Fruit fly (Drosophila melanogaster) whole organism, wandering third instar larva: ENCODE measurements around the gene CG13070.

Experiments
- Abd-B ChIP-seq: fragments of >200 bp; optimal IDR thresholded peaks from 2 replicates; lab custom pipeline; 2017; ENCODE audit warnings: missing biosample characterization, missing genetic modification characterization
- CG32264 ChIP-seq: fragments of 200-800 bp; sonication (Bioruptor generic); optimal IDR thresholded peaks from 2 replicates; lab custom pipeline; 2016; ENCODE audit warnings: missing biosample characterization, missing genetic modification characterization
- CG9705 ChIP-seq: fragments of 200-800 bp; sonication (Bioruptor generic); optimal IDR thresholded peaks from 2 replicates; lab custom pipeline; 2018; ENCODE audit warnings: missing biosample characterization, mild to moderate bottlenecking, missing genetic modification characterization
- Dif ChIP-seq: fragments of 200-275, 200-300 bp; sonication (Bioruptor generic); optimal IDR thresholded peaks from 2 replicates; lab custom pipeline; 2018; ENCODE audit warnings: missing biosample characterization, missing genetic modification characterization; ENCODE audit not compliant: partially characterized antibody
- GATAd ChIP-seq: sonication (Bioruptor generic); optimal IDR thresholded peaks from 2 replicates; lab custom pipeline; 2016; ENCODE audit warnings: missing biosample characterization, missing genetic modification characterization
- HLH106 ChIP-seq: fragments of 200-800 bp; optimal IDR thresholded peaks from 3 replicates; lab custom pipeline; 2019; ENCODE audit warnings: missing biosample characterization, mild to moderate bottlenecking, missing genetic modification characterization, moderate library complexity
- Hnf4 ChIP-seq: fragments of 200-800 bp; sonication (Bioruptor generic); optimal IDR thresholded peaks from 2 replicates; lab custom pipeline; 2016; ENCODE audit warnings: missing biosample characterization, mild to moderate bottlenecking, missing genetic modification characterization
- Hr83 ChIP-seq: fragments of 200-300 bp; sonication (Bioruptor generic); optimal IDR thresholded peaks from 2 replicates; lab custom pipeline; 2016; ENCODE audit warnings: missing biosample characterization, mild to moderate bottlenecking, missing genetic modification characterization, moderate library complexity; ENCODE audit not compliant: poor library complexity, severe bottlenecking
- Jra ChIP-seq: sonication (Bioruptor generic); optimal IDR thresholded peaks from 2 replicates; lab custom pipeline; 2016; ENCODE audit warnings: missing biosample characterization, missing genetic modification characterization
- Mio ChIP-seq: sonication (Bioruptor generic); optimal IDR thresholded peaks from 2 replicates; lab custom pipeline; 2016; ENCODE audit warnings: missing biosample characterization, missing genetic modification characterization
- OdsH ChIP-seq: fragments of 200-800 bp; sonication (Bioruptor generic); optimal IDR thresholded peaks from 2 replicates; lab custom pipeline; 2016; ENCODE audit warnings: missing biosample characterization, mild to moderate bottlenecking, missing genetic modification characterization
- Rel ChIP-seq, 2 experiments: fragments of 200-800 bp; sonication (Bioruptor generic) in 1 of 2; optimal IDR thresholded peaks; 2 replicates in 1 of 2; 3 replicates in 1 of 2; lab custom pipeline; 2016 to 2019; ENCODE audit warnings: mild to moderate bottlenecking in 2 of 2, missing biosample characterization in 2 of 2, missing genetic modification characterization in 2 of 2, moderate library complexity in 1 of 2
- Sp1 ChIP-seq: fragments of 200-800 bp; sonication (Bioruptor generic); optimal IDR thresholded peaks from 3 replicates; lab custom pipeline; 2019; ENCODE audit warnings: missing biosample characterization, mild to moderate bottlenecking, missing genetic modification characterization, moderate library complexity
- Vsx2 ChIP-seq: fragments of 200-300, 225-300 bp; sonication (Bioruptor generic); optimal IDR thresholded peaks from 2 replicates; lab custom pipeline; 2018; ENCODE audit warnings: missing biosample characterization, missing genetic modification characterization; ENCODE audit not compliant: partially characterized antibody
- br ChIP-seq: fragments of 200-800 bp; sonication (Bioruptor generic); optimal IDR thresholded peaks from 2 replicates; lab custom pipeline; 2016; ENCODE audit warnings: missing biosample characterization, missing genetic modification characterization
- brk ChIP-seq: fragments of 200-800 bp; sonication (Bioruptor generic); optimal IDR thresholded peaks from 2 replicates; lab custom pipeline; 2016; ENCODE audit warnings: missing biosample characterization, mild to moderate bottlenecking, missing genetic modification characterization
- dl ChIP-seq, 2 experiments: fragments of 175-275, 200-275 bp in 1 of 2; fragments of 200-275 bp in 1 of 2; sonication (Bioruptor generic); optimal IDR thresholded peaks; lab custom pipeline; 2018; ENCODE audit warnings: mild to moderate bottlenecking in 2 of 2, missing biosample characterization in 2 of 2, missing genetic modification characterization in 2 of 2, moderate library complexity in 2 of 2; ENCODE audit not compliant: partially characterized antibody in 2 of 2, insufficient read depth in 1 of 2
- dmrt93B ChIP-seq: fragments of 200-800 bp; sonication (Bioruptor generic); optimal IDR thresholded peaks from 2 replicates; lab custom pipeline; 2018; ENCODE audit warnings: missing biosample characterization, mild to moderate bottlenecking, missing genetic modification characterization
- dsf ChIP-seq: sonication (Bioruptor generic); optimal IDR thresholded peaks from 2 replicates; lab custom pipeline; 2016; ENCODE audit warnings: missing biosample characterization, missing genetic modification characterization, borderline replicate concordance
- ey ChIP-seq: fragments of 200-800 bp; sonication (Bioruptor generic); optimal IDR thresholded peaks from 2 replicates; lab custom pipeline; 2016; ENCODE audit warnings: missing biosample characterization, missing genetic modification characterization
- fru ChIP-seq: fragments of 200-800 bp; sonication (Bioruptor generic); optimal IDR thresholded peaks from 3 replicates; lab custom pipeline; 2016; ENCODE audit warnings: missing biosample characterization, mild to moderate bottlenecking, missing genetic modification characterization
- jim ChIP-seq: fragments of 175-275, 200-325 bp; sonication (Bioruptor generic); optimal IDR thresholded peaks from 2 replicates; lab custom pipeline; 2016; ENCODE audit warnings: missing biosample characterization, mild to moderate bottlenecking, missing genetic modification characterization
- lola ChIP-seq: fragments of >200 bp; optimal IDR thresholded peaks from 2 replicates; lab custom pipeline; 2017; ENCODE audit warnings: missing biosample characterization, missing genetic modification characterization
- pan ChIP-seq: fragments of >200 bp; optimal IDR thresholded peaks from 2 replicates; lab custom pipeline; 2017
- psq ChIP-seq: fragments of 200-800 bp; sonication (Bioruptor generic); optimal IDR thresholded peaks from 3 replicates; lab custom pipeline; 2017; ENCODE audit warnings: missing biosample characterization, mild to moderate bottlenecking, missing genetic modification characterization, moderate library complexity
- rgr ChIP-seq: fragments of 200-800 bp; sonication (Bioruptor generic); optimal IDR thresholded peaks from 3 replicates; lab custom pipeline; 2016; ENCODE audit warnings: missing biosample characterization, mild to moderate bottlenecking, missing genetic modification characterization
- sage ChIP-seq: fragments of 200-800 bp; sonication (Bioruptor generic); optimal IDR thresholded peaks from 2 replicates; lab custom pipeline; 2016; ENCODE audit warnings: missing biosample characterization, mild to moderate bottlenecking, missing genetic modification characterization
- sv ChIP-seq: fragments of 200-800 bp; sonication (Bioruptor generic); optimal IDR thresholded peaks from 3 replicates; lab custom pipeline; 2016; ENCODE audit warnings: missing biosample characterization, missing genetic modification characterization
- tai ChIP-seq: sonication (Bioruptor generic); optimal IDR thresholded peaks from 2 replicates; lab custom pipeline; 2016; ENCODE audit warnings: missing biosample characterization, missing genetic modification characterization
- usp ChIP-seq: fragments of >200 bp; optimal IDR thresholded peaks from 2 replicates; lab custom pipeline; 2017; ENCODE audit warnings: missing biosample characterization, missing genetic modification characterization
- woc ChIP-seq: sonication (Bioruptor generic); optimal IDR thresholded peaks from 2 replicates; lab custom pipeline; 2016; ENCODE audit warnings: missing biosample characterization, mild to moderate bottlenecking, missing genetic modification characterization

The CG13070 gene

dm6 chr3L:16268106-16268733 is 5.1 kb downstream of the CG13070 start, which contains the start of gene CG4950:
Gene CG4950, minus strand, starts transcription at chr3L:16268156.
- TF ChIP-seq CG9705 (GFP tag; lab: Kevin White, UChicago) (no peak), HLH106 (peak; percentile 40), lola (GFP tag; lab: Kevin White, UChicago) (no peak), OdsH (no peak)

- no peak for TF ChIP-seq dsf (GFP tag; lab: Kevin White, UChicago)
- no peak for TF ChIP-seq dmrt93B (GFP tag; lab: Kevin White, UChicago)
- TF ChIP-seq Hr83 (GFP tag; lab: Kevin White, UChicago): no peak
- TF ChIP-seq tai (GFP tag; lab: Kevin White, UChicago): no peak
- TF ChIP-seq lola (GFP tag; lab: Kevin White, UChicago): no peak
- no peak for TF ChIP-seq CG9705 (GFP tag; lab: Kevin White, UChicago)
- TF ChIP-seq Sp1 (GFP tag; lab: Kevin White, UChicago): no peak
- no peak for TF ChIP-seq jim
- TF ChIP-seq ey (GFP tag; lab: Kevin White, UChicago): no peak
- TF ChIP-seq rgr: no peak
- no peak for TF ChIP-seq brk (GFP tag; lab: Kevin White, UChicago)
- TF ChIP-seq CG32264 (GFP tag; lab: Kevin White, UChicago): no peak
- no peak for TF ChIP-seq fru (GFP tag; lab: Kevin White, UChicago)
- no peak for TF ChIP-seq Abd-B (GFP tag; lab: Kevin White, UChicago)
- TF ChIP-seq GATAd (GFP tag; lab: Kevin White, UChicago): no peak
- no peak for TF ChIP-seq Mio (GFP tag; lab: Kevin White, UChicago)
Observed at dm6 chr3L:16269092-16269491, 5.9 kb downstream of the CG13070 start, which contains the start of gene CG13068. Gene CG13068, plus strand, starts transcription at chr3L:16269392.

- TF ChIP-seq Dif (GFP tag; lab: Kevin White, UChicago): no peak
- no peak for TF ChIP-seq dl (GFP tag; optimal IDR thresholded peaks at IDR 0.05; lab: Kevin White, UChicago; ENCODE audit: insufficient read depth in 1 of 2, partially characterized antibody in 2 of 2)
- TF ChIP-seq psq (GFP tag; lab: Kevin White, UChicago): no peak
- no peak for TF ChIP-seq GATAd (GFP tag; lab: Kevin White, UChicago)
- no peak for TF ChIP-seq Jra (GFP tag; lab: Kevin White, UChicago)
- no peak for TF ChIP-seq Vsx2 (GFP tag; lab: Kevin White, UChicago)
- TF ChIP-seq tai (GFP tag; lab: Kevin White, UChicago): no peak
- no peak for TF ChIP-seq rgr
- TF ChIP-seq sv (GFP tag; lab: Kevin White, UChicago): no peak
- TF ChIP-seq OdsH: no peak
- no peak for TF ChIP-seq woc (GFP tag; lab: Kevin White, UChicago)
- no peak for TF ChIP-seq pan (lab: Kevin White, UChicago)
- TF ChIP-seq sage (GFP tag; lab: Kevin White, UChicago): no peak
- TF ChIP-seq Hnf4 (GFP tag; lab: Kevin White, UChicago): no peak
- TF ChIP-seq dmrt93B (GFP tag; lab: Kevin White, UChicago): no peak
- TF ChIP-seq Hr83 (GFP tag; lab: Kevin White, UChicago): no peak
- no peak for TF ChIP-seq usp (GFP tag; lab: Kevin White, UChicago)
- TF ChIP-seq Rel (GFP tag; optimal IDR thresholded peaks at IDR 0.05; lab: Kevin White, UChicago): no peak
- no peak for TF ChIP-seq Rel (tag; optimal IDR thresholded peaks at IDR 0.05; lab: Kevin White, UChicago)
Observed at dm6 chr3L:16270802-16271332, 7.7 kb downstream of the CG13070 start, which contains the start of the genes CG34248 and CG13067. Gene CG34248, minus strand, starts transcription at chr3L:16270902. Gene CG13067, plus strand, starts transcription at chr3L:16271282.

dm6 chr3L:16272338-16272959 is 9.3 kb downstream of the CG13070 start, which contains the start of gene CG13066:
Gene CG13066, plus strand, starts transcription at chr3L:16272909.
- TF ChIP-seq br (GFP tag; lab: Kevin White, UChicago) (no peak), CG32264 (GFP tag; lab: Kevin White, UChicago) (no peak), rgr (no peak), fru (GFP tag; lab: Kevin White, UChicago) (no peak), GATAd (GFP tag; lab: Kevin White, UChicago) (no peak), psq (GFP tag; lab: Kevin White, UChicago) (no peak), brk (GFP tag; lab: Kevin White, UChicago) (no peak), OdsH (no peak), pan (lab: Kevin White, UChicago) (no peak), dmrt93B (GFP tag; lab: Kevin White, UChicago) (no peak)
